Fruit fly (Drosophila melanogaster): ENCODE data around the gene CG6073.

Gene CG6073

DNA sequence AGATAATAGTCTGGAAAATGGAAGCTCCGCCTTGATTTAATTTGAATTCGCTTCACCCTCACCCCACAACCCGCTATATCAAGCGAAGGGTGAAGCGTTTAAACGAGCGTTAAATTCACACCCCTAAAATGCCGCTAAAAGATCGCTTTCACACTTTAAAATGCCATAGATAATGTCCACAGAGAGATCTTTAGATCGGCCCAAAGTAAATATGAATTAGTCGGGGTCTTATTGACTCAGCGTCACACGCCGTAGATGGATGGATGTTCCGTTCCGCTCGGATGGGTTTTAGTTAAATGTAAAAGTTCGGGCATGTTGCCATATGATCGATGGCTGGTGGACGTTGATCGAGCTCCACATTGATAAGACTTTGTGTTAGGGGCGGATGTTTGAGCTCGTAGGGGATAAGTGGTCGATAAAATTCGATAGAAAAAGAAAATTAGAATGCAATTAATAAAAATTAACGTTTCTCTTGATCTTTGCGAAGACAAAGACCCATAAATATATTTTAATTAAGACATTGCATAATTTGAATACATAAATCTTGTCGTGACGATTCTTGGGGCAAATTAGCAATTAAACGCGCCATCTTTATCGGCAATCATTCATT is 39.5 kb upstream of the CG6073 start (continued):
- TF ChIP-seq emc (GFP tag; optimal IDR thresholded peaks at IDR 0.05) (peak; percentile 23), Ada2b (GFP tag; IDR thresholded peaks at IDR 0.05) (peak; percentile 60; the same call in 1 of the 2 replicates), Chrac-16 (GFP tag; optimal IDR thresholded peaks at IDR 0.05) (peak; percentile 1), run (tag; optimal IDR thresholded peaks at IDR 0.05) (peak; percentile 64), C15 (GFP tag; IDR thresholded peaks at IDR 0.05) (peak; percentile 41; the same call in 1 of the 3 replicates), corto (GFP tag; optimal IDR thresholded peaks at IDR 0.05) (no peak), croc (GFP tag; conservative IDR thresholded peaks at IDR 0.05) (peak; percentile 51), dati (GFP tag; IDR thresholded peaks at IDR 0.05) (peak; percentile 72; the same call in 1 of the 2 replicates), CG2116 (GFP tag; optimal IDR thresholded peaks at IDR 0.05) (peak; percentile 49), CG10267 (tag; optimal IDR thresholded peaks at IDR 0.05) (no peak), CG33213 (GFP tag; optimal IDR thresholded peaks at IDR 0.05) (peak; percentile 95), TFAM (GFP tag; optimal IDR thresholded peaks at IDR 0.05) (peak; percentile 28), ken (GFP tag; IDR thresholded peaks at IDR 0.05) (peak; percentile 77), Bdp1 (GFP tag; optimal IDR thresholded peaks at IDR 0.05) (peak; percentile 85), CG10979 (tag; optimal IDR thresholded peaks at IDR 0.05) (peak; percentile 36), CG6254 (GFP tag; optimal IDR thresholded peaks at IDR 0.05) (peak; percentile 85), CG9437 (GFP tag; optimal IDR thresholded peaks at IDR 0.05) (no peak), hbn (GFP tag; IDR thresholded peaks at IDR 0.05; ENCODE audit: partially characterized antibody) (no peak), gce (GFP tag; IDR thresholded peaks at IDR 0.05) (peak; percentile 85), CG8359 (GFP tag; optimal IDR thresholded peaks at IDR 0.05; ENCODE audit: borderline replicate concordance) (peak; percentile 48), CG13296 (GFP tag; optimal IDR thresholded peaks at IDR 0.05) (peak; percentile 83), CG12942 (GFP tag; optimal IDR thresholded peaks at IDR 0.05) (peak; percentile 88), unpg (GFP tag; optimal IDR thresholded peaks at IDR 0.05) (peak; percentile 75), CG5180 (GFP tag; optimal IDR thresholded peaks at IDR 0.05) (peak; percentile 84), H2.0 (GFP tag; IDR thresholded peaks at IDR 0.05) (peak; percentile 54; the same call in 1 of the 2 replicates), CG12071 (GFP tag; optimal IDR thresholded peaks at IDR 0.05) (peak; percentile 91), Gsc (GFP tag; IDR thresholded peaks at IDR 0.05) (no peak), Hr3 (GFP tag; optimal IDR thresholded peaks at IDR 0.05) (peak; percentile 56), CG6854 (GFP tag; optimal IDR thresholded peaks at IDR 0.05) (peak; percentile 76), Neu2 (GFP tag; optimal IDR thresholded peaks at IDR 0.05; ENCODE audit: borderline replicate concordance) (no peak), CG4424 (GFP tag; optimal IDR thresholded peaks at IDR 0.05) (peak; percentile 42), CG14441 (GFP tag; IDR thresholded peaks at IDR 0.05) (peak; percentile 55; the same call in 1 of the 2 replicates), lab (GFP tag; optimal IDR thresholded peaks at IDR 0.05) (peak; percentile 97), CG13894 (tag; optimal IDR thresholded peaks at IDR 0.05) (peak; percentile 81), repo (GFP tag; optimal IDR thresholded peaks at IDR 0.05) (peak; percentile 90), oc (tag; optimal IDR thresholded peaks at IDR 0.05) (peak; percentile 85), CG11560 (tag; IDR thresholded peaks at IDR 0.05) (peak; percentile 31; the same call in 1 of the 3 replicates), Optix (GFP tag; IDR thresholded peaks at IDR 0.05) (peak; percentile 78), aop (GFP tag; IDR thresholded peaks at IDR 0.05) (peak; percentile 44; the same call in 1 of the 2 replicates), Doc3 (GFP tag; IDR thresholded peaks at IDR 0.05; ENCODE audit: partially characterized antibody) (no peak), sug (tag; optimal IDR thresholded peaks at IDR 0.05) (peak; percentile 74), nerfin-1 (tag; optimal IDR thresholded peaks at IDR 0.05) (peak; percentile 77), Bteb2 (GFP tag; optimal IDR thresholded peaks at IDR 0.05) (peak; percentile 71), tgo (GFP tag; IDR thresholded peaks at IDR 0.05) (peak; percentile 49; the same call in 2 of the 3 replicates), Oaz (GFP tag; IDR thresholded peaks at IDR 0.05) (peak; percentile 51; the same call in 1 of the 2 replicates), MTF-1 (GFP tag; optimal IDR thresholded peaks at IDR 0.05; ENCODE audit: borderline replicate concordance) (peak; percentile 92), E2f1 (GFP tag; IDR thresholded peaks at IDR 0.05) (peak; percentile 76; the same call in 1 of the 2 replicates), fu2 (GFP tag; optimal IDR thresholded peaks at IDR 0.05) (peak; percentile 49)
